Fruit fly (Drosophila melanogaster): ENCODE data around the gene CG12020.

DNA sequence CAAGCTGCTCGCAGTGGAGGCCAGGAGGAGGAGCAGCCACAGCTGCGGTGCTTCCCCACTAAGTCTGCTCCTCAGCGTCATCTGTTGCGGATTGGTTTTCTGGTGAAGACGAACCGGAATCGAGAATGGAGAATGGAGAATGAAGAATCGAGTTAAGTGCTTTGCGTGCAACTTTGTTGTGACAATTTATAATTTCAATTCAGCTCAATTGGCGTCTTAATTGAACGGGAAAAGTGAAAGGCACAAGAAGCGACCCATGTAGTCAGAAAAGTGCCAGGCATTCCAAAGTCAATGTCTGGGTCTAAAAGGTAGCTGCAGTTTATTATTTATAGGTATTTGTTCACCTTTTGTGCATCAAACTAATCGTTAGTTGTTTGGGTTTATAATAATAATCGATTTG, 42.8 kb upstream of the CG12020 start:
- TF ChIP-seq Clk (GFP tag; optimal IDR thresholded peaks at IDR 0.05) (no peak), kay (GFP tag; ENCODE audit: borderline replicate concordance) (no peak)
